Fruit fly (Drosophila melanogaster) whole organism, prepupa: ENCODE measurements around the gene CG13123.

Experiments
- CG34406 ChIP-seq: fragments of 200-800 bp; sonication (Bioruptor generic); optimal IDR thresholded peaks from 3 replicates; lab custom pipeline; 2016; ENCODE audit warnings: missing biosample characterization, missing genetic modification characterization
- CG6163 ChIP-seq: fragments of 200-800 bp; sonication (Bioruptor generic); IDR thresholded peaks from 3 replicates; pipeline ENCODE4 v1.3.6; 2022; ENCODE audit warnings: missing biosample characterization, missing genetic modification characterization
- CG6276 ChIP-seq: fragments of 200-800 bp; sonication (Bioruptor generic); optimal IDR thresholded peaks from 2 replicates; lab custom pipeline; 2017; ENCODE audit warnings: missing biosample characterization, mild to moderate bottlenecking, missing genetic modification characterization
- CG6792 ChIP-seq: fragments of 200-800 bp; sonication (Bioruptor generic); optimal IDR thresholded peaks from 3 replicates; lab custom pipeline; 2016; ENCODE audit warnings: missing biosample characterization, missing genetic modification characterization
- CG7368 ChIP-seq: fragments of 200-800 bp; sonication (Bioruptor generic); optimal IDR thresholded peaks from 3 replicates; lab custom pipeline; 2016; ENCODE audit warnings: missing biosample characterization, missing genetic modification characterization
- CG8632 ChIP-seq: fragments of 200-800 bp; sonication (Bioruptor generic); optimal IDR thresholded peaks from 3 replicates; lab custom pipeline; 2016; ENCODE audit warnings: missing biosample characterization, missing genetic modification characterization
- Eip75B ChIP-seq: fragments of 200-800 bp; sonication (Bioruptor generic); optimal IDR thresholded peaks from 3 replicates; lab custom pipeline; 2016; ENCODE audit warnings: missing biosample characterization, missing genetic modification characterization
- Ets21C ChIP-seq: fragments of 200-800 bp; sonication (Bioruptor generic); optimal IDR thresholded peaks from 3 replicates; lab custom pipeline; 2016; ENCODE audit warnings: missing biosample characterization, missing genetic modification characterization
- Hr39 ChIP-seq: fragments of 200-800 bp; sonication (Bioruptor generic); optimal IDR thresholded peaks from 2 replicates; lab custom pipeline; 2016; ENCODE audit warnings: missing biosample characterization, missing genetic modification characterization
- Met ChIP-seq: fragments of 200-800 bp; sonication (Bioruptor generic); optimal IDR thresholded peaks from 3 replicates; lab custom pipeline; 2016; ENCODE audit warnings: missing biosample characterization, missing genetic modification characterization
- OdsH ChIP-seq: fragments of 200-800 bp; sonication (Bioruptor generic); optimal IDR thresholded peaks from 3 replicates; lab custom pipeline; 2016; ENCODE audit warnings: missing biosample characterization, missing genetic modification characterization
- Sox102F ChIP-seq: fragments of 200-800 bp; sonication (Bioruptor generic); optimal IDR thresholded peaks from 2 replicates; lab custom pipeline; 2016; ENCODE audit warnings: missing biosample characterization, mild to moderate bottlenecking, missing genetic modification characterization
- acj6 ChIP-seq: fragments of 200-800 bp; sonication (Bioruptor generic); optimal IDR thresholded peaks from 3 replicates; lab custom pipeline; 2016; ENCODE audit warnings: missing biosample characterization, missing genetic modification characterization
- dac ChIP-seq: fragments of 200-800 bp; sonication (Bioruptor generic); optimal IDR thresholded peaks from 2 replicates; lab custom pipeline; 2017; ENCODE audit warnings: missing biosample characterization, mild to moderate bottlenecking, missing genetic modification characterization
- eg ChIP-seq: fragments of 200-800 bp; sonication (Bioruptor generic); IDR thresholded peaks from 3 replicates; pipeline ENCODE4 v1.3.6; 2022; ENCODE audit warnings: missing biosample characterization, missing genetic modification characterization
- esn ChIP-seq: fragments of 200-800 bp; sonication (Bioruptor generic); optimal IDR thresholded peaks from 2 replicates; lab custom pipeline; 2016; ENCODE audit warnings: missing biosample characterization, mild to moderate bottlenecking, missing genetic modification characterization, moderate library complexity
- salr ChIP-seq, 2 experiments: fragments of 200-800 bp; sonication (Bioruptor generic); optimal IDR thresholded peaks; 3 replicates each; lab custom pipeline; 2016 to 2018; ENCODE audit warnings: missing biosample characterization in 2 of 2, missing genetic modification characterization in 2 of 2, mild to moderate bottlenecking in 1 of 2
- ss ChIP-seq, 2 experiments: fragments of 200-800 bp; sonication (Bioruptor generic); optimal IDR thresholded peaks; 2 replicates in 1 of 2; 3 replicates in 1 of 2; lab custom pipeline; 2017 to 2018; ENCODE audit warnings: mild to moderate bottlenecking in 2 of 2, missing biosample characterization in 2 of 2, missing genetic modification characterization in 2 of 2, moderate library complexity in 1 of 2
- svp ChIP-seq: fragments of 200-800 bp; sonication (Bioruptor generic); peaks from one replicate; lab custom pipeline; 2016; ENCODE audit warnings: missing biosample characterization, missing genetic modification characterization
- vri ChIP-seq: fragments of 200-800 bp; sonication (Bioruptor generic); optimal IDR thresholded peaks from 3 replicates; lab custom pipeline; 2016; ENCODE audit warnings: missing biosample characterization, mild to moderate bottlenecking, missing genetic modification characterization

Gene CG13123

DNA sequence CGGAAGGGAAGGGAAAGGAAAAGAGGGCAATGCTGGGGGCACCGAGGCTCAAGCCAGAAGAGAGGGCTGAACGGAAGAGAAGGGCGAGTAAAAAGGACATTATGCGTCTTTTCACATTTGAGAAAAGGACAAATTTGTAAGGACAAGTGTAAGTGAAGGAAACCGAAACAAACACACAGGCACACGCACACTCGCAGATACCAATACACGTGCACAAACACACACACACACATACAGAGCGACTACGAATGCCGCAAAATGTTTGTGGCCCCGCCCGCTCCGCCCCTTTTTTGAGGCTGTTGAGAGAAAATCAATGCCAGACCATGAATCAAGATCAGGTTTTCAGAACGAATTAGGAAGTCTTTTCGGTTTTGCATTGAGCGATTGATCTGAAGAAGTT lies 39.5 kb downstream of the CG13123 start:
- TF ChIP-seq ss (GFP tag; optimal IDR thresholded peaks at IDR 0.05; lab: Kevin White, UChicago) (no peak), CG6792 (GFP tag; lab: Kevin White, UChicago) (no peak), acj6 (GFP tag; lab: Kevin White, UChicago) (no peak), Ets21C (no peak), Hr39 (GFP tag; lab: Kevin White, UChicago) (no peak), esn (no peak), CG34406 (GFP tag; lab: Kevin White, UChicago) (no peak), Sox102F (GFP tag; lab: Kevin White, UChicago) (no peak), CG6276 (GFP tag; lab: Kevin White, UChicago) (no peak), CG7368 (GFP tag; lab: Kevin White, UChicago) (no peak), CG8632 (GFP tag; lab: Kevin White, UChicago) (no peak), salr (GFP tag; optimal IDR thresholded peaks at IDR 0.05; lab: Kevin White, UChicago) (no peak)

DNA sequence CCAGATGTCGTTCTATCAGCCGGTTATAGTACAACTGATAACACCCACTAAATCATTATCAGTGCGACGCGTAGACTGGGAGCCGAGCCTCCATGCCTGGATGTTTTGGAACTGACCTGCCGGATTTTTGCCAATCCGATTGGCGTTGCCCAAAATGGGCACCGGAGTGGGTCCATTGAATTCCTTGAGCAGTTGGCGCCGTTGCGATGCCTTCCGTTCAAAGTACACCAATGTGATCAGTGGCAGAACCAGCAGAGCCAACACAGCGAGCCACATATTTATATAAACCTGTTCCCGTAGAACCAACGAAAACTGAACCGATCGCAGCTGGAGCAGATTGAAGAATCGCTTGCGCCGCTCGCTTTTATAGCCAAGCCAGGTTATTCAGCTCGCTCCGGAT lies 43.2 kb downstream of the CG13123 start, which contains the start of gene Cyp4e3:
Gene Cyp4e3 (minus strand): TSS at position 327 of the 400 bp plus-strand sequence.
- TF ChIP-seq eg (GFP tag; lab: Robert Waterston, UW) = no peak
- TF ChIP-seq svp (GFP tag; lab: Kevin White, UChicago) = peak; percentile 38
- no peak for TF ChIP-seq CG6163 (GFP tag; lab: Robert Waterston, UW)
- no peak for TF ChIP-seq Eip75B (GFP tag; lab: Kevin White, UChicago)

DNA sequence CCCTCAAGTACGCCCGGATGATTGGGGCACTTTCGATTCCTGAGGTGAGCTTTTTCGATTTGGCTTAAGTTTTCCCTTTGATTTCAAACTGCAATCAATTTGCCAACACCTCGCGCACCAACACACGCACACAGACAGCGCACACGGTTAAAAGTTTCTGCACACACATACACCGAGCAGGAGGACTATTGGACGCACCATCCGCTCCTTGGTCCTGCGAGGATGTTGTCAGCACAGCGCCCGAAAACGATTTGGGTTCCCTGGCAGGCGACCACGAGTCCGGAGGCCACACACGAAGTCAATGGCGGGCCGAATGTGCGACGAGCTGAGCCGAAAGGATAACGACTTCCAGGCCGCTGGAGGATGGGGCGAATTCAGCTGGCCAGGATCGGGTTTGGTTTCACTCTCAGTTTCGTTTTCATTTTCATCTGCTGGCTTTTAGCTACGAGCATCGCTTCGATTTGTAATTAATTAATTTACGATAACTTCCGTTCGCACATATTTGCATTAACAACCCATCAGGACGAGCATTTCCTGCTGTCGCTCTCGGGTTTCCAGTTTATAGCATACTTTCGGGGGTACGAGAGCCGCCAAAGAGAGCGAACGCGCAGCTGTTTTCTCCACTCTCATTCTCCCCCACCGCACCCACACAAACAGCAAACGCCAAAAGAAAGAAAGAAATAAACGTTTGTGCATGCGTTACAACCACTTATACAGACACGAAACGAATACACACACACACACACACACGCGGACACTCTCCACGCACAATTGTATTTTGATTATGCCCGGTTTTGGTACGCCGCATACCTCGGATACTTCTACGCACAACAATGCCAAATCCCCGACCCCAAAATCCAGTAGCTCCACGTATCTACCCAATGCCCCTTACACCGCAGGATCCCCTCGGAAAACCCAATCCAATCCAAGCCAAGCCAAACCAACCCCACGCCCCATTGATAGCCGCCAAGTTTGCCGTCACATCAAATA lies 46.4 kb downstream of the CG13123 start, which contains the start of gene Nckx30C:
Gene Nckx30C (minus strand): TSS at position 260 of the 990 bp plus-strand sequence.
- no peak for TF ChIP-seq Met (GFP tag; lab: Kevin White, UChicago)
- peak; percentile 34 for TF ChIP-seq dac (GFP tag; lab: Kevin White, UChicago)
- no peak for TF ChIP-seq OdsH (GFP tag; lab: Kevin White, UChicago)
- TF ChIP-seq, all 60 proteins: peak for 1

DNA sequence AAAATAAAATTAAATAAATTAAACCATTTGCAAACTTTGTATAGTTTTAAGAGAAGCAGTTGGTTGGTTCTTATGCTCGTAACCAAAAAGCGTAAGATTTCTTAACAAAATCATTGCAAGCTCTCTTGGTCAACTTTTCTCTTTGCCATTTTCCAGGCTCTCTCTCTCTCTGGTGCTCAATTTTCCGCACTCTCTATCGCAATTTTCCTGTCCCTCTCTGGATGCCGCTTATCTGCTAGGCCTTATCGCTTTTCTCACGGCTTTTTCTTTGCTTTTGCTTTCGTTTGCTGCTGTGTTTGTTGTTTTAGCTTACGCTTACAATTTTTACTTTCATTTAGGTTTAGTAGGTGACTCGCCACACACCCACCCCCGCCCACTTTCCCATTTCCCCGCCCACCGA lies 48.3 kb downstream of the CG13123 start:
- TF ChIP-seq esn = no peak
- TF ChIP-seq OdsH (GFP tag; lab: Kevin White, UChicago) = no peak

DNA sequence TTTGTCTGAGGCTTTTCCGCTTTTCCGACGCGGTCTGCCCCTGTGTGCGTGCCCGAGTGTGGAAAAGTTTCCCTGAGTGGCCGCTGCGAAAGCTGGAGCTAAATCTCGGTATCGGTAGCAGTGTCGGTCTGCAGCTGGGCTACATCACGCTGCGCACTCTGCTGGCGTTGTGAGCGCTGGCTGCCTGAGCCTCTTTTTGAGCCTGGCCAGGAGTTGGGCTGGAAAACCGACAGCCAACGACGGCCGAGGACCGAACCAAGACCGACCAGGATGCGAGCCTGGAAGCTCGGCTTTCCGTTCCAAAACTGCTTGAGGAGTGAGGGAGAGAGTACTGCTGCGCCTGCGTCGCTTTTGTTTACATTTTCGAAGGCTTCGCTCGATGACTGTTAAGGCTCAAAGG lies 49.1 kb downstream of the CG13123 start:
- 0 out of 3 replicates have a peak, but pooled peaks have one; percentile 9 for TF ChIP-seq eg (GFP tag; lab: Robert Waterston, UW)
- TF ChIP-seq vri (GFP tag; lab: Kevin White, UChicago) = no peak
- TF ChIP-seq, all 60 proteins: peak for 1
